Fruit fly (Drosophila melanogaster): ENCODE results near the gene Eogt.

- TF ChIP-seq CG1621 (tag; optimal IDR thresholded peaks at IDR 0.05) = no peak
- no peak for TF ChIP-seq cyc (GFP tag; optimal IDR thresholded peaks at IDR 0.05)
- TF ChIP-seq CG3919 (GFP tag; optimal IDR thresholded peaks at IDR 0.05) = no peak
- no peak for TF ChIP-seq Gug (GFP tag; IDR thresholded peaks at IDR 0.05)
- TF ChIP-seq spab (GFP tag; optimal IDR thresholded peaks at IDR 0.05) = no peak
- TF ChIP-seq CG7368 (GFP tag; optimal IDR thresholded peaks at IDR 0.05) = no peak
- no peak for TF ChIP-seq Hr39 (GFP tag; optimal IDR thresholded peaks at IDR 0.05)
- no peak for TF ChIP-seq CG16779 (tag; optimal IDR thresholded peaks at IDR 0.05)
- no peak for TF ChIP-seq Eip78C (GFP tag)
- no peak for TF ChIP-seq Ets21C (GFP tag; optimal IDR thresholded peaks at IDR 0.05)
- TF ChIP-seq salr (GFP tag; optimal IDR thresholded peaks at IDR 0.05) = no peak
- no peak for TF ChIP-seq CG34406 (GFP tag; optimal IDR thresholded peaks at IDR 0.05)
Observed at dm6 chr2L:2348479-2348878, 32.4 kb upstream of the Eogt start.
